Worm (Caenorhabditis elegans) whole organism, L1 larva: ENCODE data around the gene Y39A3B.7.

Experiments
- ceh-82 ChIP-seq, 3 experiments: fragments of 150-350 bp in 1 of 3; sonication (generic microtip) in 2 of 3; optimal IDR thresholded peaks; 2 replicates each; lab custom pipeline; 2014 to 2017; ENCODE audit warnings: missing biosample characterization in 3 of 3, missing genetic modification characterization in 3 of 3
- isw-1 ChIP-seq: fragments of 200-800 bp; sonication (Bioruptor generic); IDR thresholded peaks from 2 replicates; pipeline ENCODE4 v1.3.6; 2022; ENCODE audit warnings: missing genetic modification characterization, missing compliant biosample characterization
- nhr-77 ChIP-seq: fragments of 150-350 bp; optimal IDR thresholded peaks from 2 replicates; lab custom pipeline; 2014; ENCODE audit warnings: missing biosample characterization, missing genetic modification characterization
- unc-130 ChIP-seq: fragments of 150-350 bp; optimal IDR thresholded peaks from 2 replicates; lab custom pipeline; 2017; ENCODE audit warnings: missing biosample characterization, missing genetic modification characterization, inconsistent platforms
- unc-62 ChIP-seq: fragments of 150-350 bp; optimal IDR thresholded peaks from 2 replicates; lab custom pipeline; 2014; ENCODE audit warnings: missing biosample characterization, missing genetic modification reagents, missing genetic modification characterization
- ztf-11 ChIP-seq, 2 experiments: sonication (generic microtip); optimal IDR thresholded peaks; 2 replicates each; lab custom pipeline; 2016 to 2017; ENCODE audit warnings: missing genetic modification characterization in 2 of 2, missing biosample characterization in 1 of 2, missing compliant biosample characterization in 1 of 2

- TF ChIP-seq unc-130 (no peak), ceh-82 (tag; optimal IDR thresholded peaks at IDR 0.05; lab: Kevin White, UChicago) (no peak), isw-1 (no peak), unc-62 (GFP tag; lab: Kevin White, UChicago) (no peak), nhr-77 (tag; lab: Kevin White, UChicago) (no peak), ztf-11 (tag; optimal IDR thresholded peaks at IDR 0.05; lab: Kevin White, UChicago) (no peak)
Observed at ce11 chrIII:1934141-1934540, 50.6 kb downstream of the Y39A3B.7 start.
